Fruit fly (Drosophila melanogaster) whole organism, embryonic: ENCODE data around the gene CG2691.

Experiments used
- CG10654 ChIP-seq: fragments of 200-800 bp; sonication (Bioruptor generic); optimal IDR thresholded peaks from 2 replicates; lab custom pipeline; 2016; ENCODE audit warnings: missing biosample characterization, missing genetic modification characterization
- CG11085 ChIP-seq: fragments of 200-800 bp; sonication (Bioruptor generic); IDR thresholded peaks from 2 replicates; pipeline ENCODE4 v1.3.6; 2022; ENCODE audit warnings: missing biosample characterization, missing genetic modification characterization
- CG11560 ChIP-seq: fragments of 200-800 bp; sonication (Bioruptor generic); IDR thresholded peaks from 3 replicates; pipeline ENCODE4 v1.3.6; 2022; ENCODE audit warnings: missing biosample characterization, missing genetic modification characterization
- CG12104 ChIP-seq: fragments of 200-800 bp; sonication (Bioruptor generic); optimal IDR thresholded peaks from 3 replicates; lab custom pipeline; 2016; ENCODE audit warnings: missing biosample characterization, missing genetic modification characterization
- CG12155 ChIP-seq: fragments of 200-800 bp; sonication (Bioruptor generic); optimal IDR thresholded peaks from 3 replicates; lab custom pipeline; 2016; ENCODE audit warnings: missing biosample characterization, missing genetic modification characterization
- CG13624 ChIP-seq: fragments of 200-800 bp; sonication (Bioruptor generic); optimal IDR thresholded peaks from 2 replicates; lab custom pipeline; 2016; ENCODE audit warnings: missing biosample characterization, missing genetic modification characterization
- CG14014 ChIP-seq: fragments of 200-800 bp; sonication (Bioruptor generic); IDR thresholded peaks from 2 replicates; pipeline ENCODE4 v1.3.6; 2022; ENCODE audit warnings: missing biosample characterization, missing genetic modification characterization
- CG14667 ChIP-seq: fragments of 200-800 bp; sonication (Bioruptor generic); IDR thresholded peaks from 2 replicates; pipeline ENCODE4 v1.3.6; 2022; ENCODE audit warnings: missing biosample characterization, missing genetic modification characterization
- CG16813 ChIP-seq: fragments of 200-800 bp; sonication (Bioruptor generic); IDR thresholded peaks from 3 replicates; pipeline ENCODE4 v1.3.6; 2022; ENCODE audit warnings: missing biosample characterization, missing genetic modification characterization; ENCODE audit not compliant: partially characterized antibody
- CG17612 ChIP-seq: fragments of 200-800 bp; sonication (Bioruptor generic); IDR thresholded peaks from 2 replicates; pipeline ENCODE4 v1.3.6; 2022; ENCODE audit warnings: missing biosample characterization, missing genetic modification characterization
- CG18619 ChIP-seq: fragments of 200-800 bp; sonication (Bioruptor generic); optimal IDR thresholded peaks from 3 replicates; lab custom pipeline; 2017; ENCODE audit warnings: missing biosample characterization, mild to moderate bottlenecking, missing genetic modification characterization
- CG2202 ChIP-seq: fragments of 200-800 bp; sonication (Bioruptor generic); optimal IDR thresholded peaks from 2 replicates; lab custom pipeline; 2018; ENCODE audit warnings: missing biosample characterization, mild to moderate bottlenecking, missing genetic modification characterization
- CG2875 ChIP-seq: fragments of 200-800 bp; sonication (Bioruptor generic); optimal IDR thresholded peaks from 2 replicates; lab custom pipeline; 2017; ENCODE audit warnings: missing biosample characterization, mild to moderate bottlenecking, missing genetic modification characterization, missing genetic modification reagents
- CG3163 ChIP-seq: fragments of 200-800 bp; sonication (Bioruptor generic); optimal IDR thresholded peaks from 3 replicates; lab custom pipeline; 2016; ENCODE audit warnings: missing biosample characterization, missing genetic modification characterization
- CG3281 ChIP-seq: fragments of 200-800 bp; sonication (Bioruptor generic); optimal IDR thresholded peaks from 3 replicates; lab custom pipeline; 2017; ENCODE audit warnings: missing biosample characterization, mild to moderate bottlenecking, missing genetic modification characterization
- CG34224 ChIP-seq: fragments of 200-800 bp; sonication (Bioruptor generic); IDR thresholded peaks from 3 replicates; pipeline ENCODE4 v1.3.6; 2022; ENCODE audit warnings: missing biosample characterization, missing genetic modification characterization; ENCODE audit not compliant: partially characterized antibody
- CG34422 ChIP-seq: fragments of 200-800 bp; sonication (Bioruptor generic); IDR thresholded peaks from 3 replicates; pipeline ENCODE4 v1.3.6; 2022; ENCODE audit warnings: missing biosample characterization, missing genetic modification characterization
- CG3838 ChIP-seq: fragments of 200-800 bp; sonication (Bioruptor generic); optimal IDR thresholded peaks from 3 replicates; lab custom pipeline; 2016; ENCODE audit warnings: missing biosample characterization, missing genetic modification characterization
- CG3995 ChIP-seq: fragments of 200-800 bp; sonication (Bioruptor generic); optimal IDR thresholded peaks from 3 replicates; lab custom pipeline; 2016; ENCODE audit warnings: missing biosample characterization, missing genetic modification characterization
- CG4328 ChIP-seq: fragments of 200-800 bp; sonication (Bioruptor generic); optimal IDR thresholded peaks from 3 replicates; lab custom pipeline; 2017; ENCODE audit warnings: missing biosample characterization, missing genetic modification reagents, missing genetic modification characterization
- CG4360 ChIP-seq: fragments of 200-800 bp; sonication (Bioruptor generic); IDR thresholded peaks from 2 replicates; pipeline ENCODE4 v1.3.6; 2022; ENCODE audit warnings: missing biosample characterization, missing genetic modification characterization
- CG6689 ChIP-seq: fragments of 200-800 bp; sonication (Bioruptor generic); IDR thresholded peaks from 2 replicates; pipeline ENCODE4 v1.3.6; 2022; ENCODE audit warnings: missing biosample characterization, missing genetic modification characterization
- CG6765 ChIP-seq: fragments of 200-800 bp; sonication (Bioruptor generic); optimal IDR thresholded peaks from 3 replicates; lab custom pipeline; 2017; ENCODE audit warnings: missing biosample characterization, mild to moderate bottlenecking, missing genetic modification characterization
- CG7928 ChIP-seq: fragments of 200-800 bp; sonication (Bioruptor generic); optimal IDR thresholded peaks from 2 replicates; lab custom pipeline; 2017; ENCODE audit warnings: missing biosample characterization, mild to moderate bottlenecking, missing genetic modification characterization
- D19A ChIP-seq: fragments of 200-800 bp; optimal IDR thresholded peaks from 3 replicates; lab custom pipeline; 2019; ENCODE audit warnings: missing biosample characterization, mild to moderate bottlenecking, missing genetic modification characterization, moderate library complexity
- HLH54F ChIP-seq: fragments of 200-800 bp; sonication (Bioruptor generic); optimal IDR thresholded peaks from 3 replicates; lab custom pipeline; 2016; ENCODE audit warnings: missing biosample characterization, missing genetic modification characterization
- HmgZ ChIP-seq: fragments of 200-800 bp; sonication (Bioruptor generic); optimal IDR thresholded peaks from 2 replicates; lab custom pipeline; 2018; ENCODE audit warnings: missing biosample characterization, mild to moderate bottlenecking, missing genetic modification characterization
- Hmr ChIP-seq: fragments of 200-800 bp; sonication (Bioruptor generic); optimal IDR thresholded peaks from 3 replicates; lab custom pipeline; 2017; ENCODE audit warnings: mild to moderate bottlenecking, missing biosample characterization, missing genetic modification reagents, missing genetic modification characterization
- Hsf ChIP-seq: fragments of 200-800 bp; sonication (Bioruptor generic); optimal IDR thresholded peaks from 3 replicates; lab custom pipeline; 2016; ENCODE audit warnings: missing biosample characterization, missing genetic modification characterization
- Med ChIP-seq: fragments of 200-800 bp; sonication (Bioruptor generic); peaks from one replicate; lab custom pipeline; 2016; ENCODE audit warnings: missing biosample characterization, missing genetic modification characterization, mild to moderate bottlenecking, inconsistent platforms, moderate library complexity
- Sin3A ChIP-seq: fragments of >200 bp; optimal IDR thresholded peaks from 2 replicates; lab custom pipeline; 2018
- Ssrp ChIP-seq: fragments of 200-800 bp; sonication (Bioruptor generic); optimal IDR thresholded peaks from 2 replicates; lab custom pipeline; 2018; ENCODE audit warnings: missing biosample characterization, mild to moderate bottlenecking, missing genetic modification characterization, moderate library complexity
- Stat92E ChIP-seq, 3 experiments: fragments of >200 bp in 2 of 3; fragments of 200-800 bp in 1 of 3; sonication (Bioruptor generic) in 1 of 3; optimal IDR thresholded peaks; 2 replicates each; lab custom pipeline; 2017 to 2019; ENCODE audit warnings: missing biosample characterization in 3 of 3, missing genetic modification characterization in 3 of 3, mild to moderate bottlenecking in 1 of 3, moderate library complexity in 1 of 3
- TFAM ChIP-seq: fragments of 200-800 bp; sonication (Bioruptor generic); optimal IDR thresholded peaks from 2 replicates; lab custom pipeline; 2017; ENCODE audit warnings: missing biosample characterization, missing genetic modification characterization, inconsistent platforms
- abd-A ChIP-seq: fragments of 200-800 bp; sonication (Bioruptor generic); optimal IDR thresholded peaks from 3 replicates; lab custom pipeline; 2019; ENCODE audit warnings: missing biosample characterization, mild to moderate bottlenecking, missing genetic modification characterization, moderate library complexity
- ase ChIP-seq: fragments of 200-800 bp; sonication (Bioruptor generic); IDR thresholded peaks from 3 replicates; pipeline ENCODE4 v1.3.6; 2022; ENCODE audit warnings: missing biosample characterization, missing genetic modification characterization
- danr ChIP-seq: fragments of 200-800 bp; sonication (Bioruptor generic); IDR thresholded peaks from 2 replicates; pipeline ENCODE4 v1.3.6; 2022; ENCODE audit warnings: missing biosample characterization, missing genetic modification characterization
- gce ChIP-seq: fragments of 200-800 bp; sonication (Bioruptor generic); IDR thresholded peaks from 3 replicates; pipeline ENCODE4 v1.3.6; 2022; ENCODE audit warnings: missing biosample characterization, missing genetic modification characterization
- gsb ChIP-seq: fragments of 200-800 bp; sonication (Bioruptor generic); IDR thresholded peaks from 2 replicates; pipeline ENCODE4 v1.3.6; 2022; ENCODE audit warnings: missing biosample characterization, missing genetic modification characterization
- h ChIP-seq: fragments of >200 bp; optimal IDR thresholded peaks from 2 replicates; lab custom pipeline; 2017
- lola ChIP-seq, 3 experiments: fragments of >200 bp in 2 of 3; fragments of 200-800 bp in 1 of 3; sonication (Bioruptor generic) in 1 of 3; optimal IDR thresholded peaks; 2 replicates each; lab custom pipeline; 2017 to 2019; ENCODE audit warnings: missing biosample characterization in 3 of 3, missing genetic modification characterization in 3 of 3, mild to moderate bottlenecking in 1 of 3, moderate library complexity in 1 of 3
- org-1 ChIP-seq: fragments of 200-800 bp; sonication (Bioruptor generic); optimal IDR thresholded peaks from 2 replicates; lab custom pipeline; 2017; ENCODE audit warnings: missing biosample characterization, missing genetic modification characterization
- otp ChIP-seq: fragments of 200-800 bp; sonication (Bioruptor generic); IDR thresholded peaks from 3 replicates; pipeline ENCODE4, ENCODE4 v1.3.6; 2022; ENCODE audit warnings: missing biosample characterization, missing genetic modification characterization
- pfk ChIP-seq: fragments of 200-800 bp; sonication (Bioruptor generic); optimal IDR thresholded peaks from 2 replicates; lab custom pipeline; 2018; ENCODE audit warnings: missing biosample characterization, mild to moderate bottlenecking, missing genetic modification characterization, moderate library complexity
- row ChIP-seq: fragments of 200-800 bp; sonication (Bioruptor generic); IDR thresholded peaks from 3 replicates; pipeline ENCODE4 v1.3.6; 2022; ENCODE audit warnings: missing biosample characterization, missing genetic modification characterization
- sim ChIP-seq: fragments of 200-800 bp; sonication (Bioruptor generic); IDR thresholded peaks from 2 replicates; pipeline ENCODE4 v1.3.6; 2022; ENCODE audit warnings: missing biosample characterization, missing genetic modification characterization
- tap ChIP-seq: fragments of 200-800 bp; optimal IDR thresholded peaks from 3 replicates; lab custom pipeline; 2019; ENCODE audit warnings: missing biosample characterization, mild to moderate bottlenecking, missing genetic modification characterization, moderate library complexity
- tgo ChIP-seq: fragments of 200-800 bp; sonication (Bioruptor generic); IDR thresholded peaks from 3 replicates; pipeline ENCODE4 v1.3.6; 2022; ENCODE audit warnings: missing biosample characterization, missing genetic modification characterization
- vnd ChIP-seq: fragments of 200-800 bp; sonication (Bioruptor generic); IDR thresholded peaks from 3 replicates; pipeline ENCODE4 v1.3.6; 2022; ENCODE audit warnings: missing biosample characterization, missing genetic modification characterization; ENCODE audit not compliant: partially characterized antibody
- zfh1 ChIP-seq: fragments of 200-800 bp; sonication (Bioruptor generic); IDR thresholded peaks from 3 replicates; pipeline ENCODE4 v1.3.6; 2022; ENCODE audit warnings: missing biosample characterization, missing genetic modification characterization

Gene CG2691

dm6 chrX:13639998-13640691, 15.9 kb upstream of the CG2691 start (continued):
- TF ChIP-seq Sin3A (lab: Kevin White, UChicago) (no peak), CG11085 (GFP tag; lab: Robert Waterston, UW) (peak; percentile 98), danr (GFP tag; lab: Robert Waterston, UW) (peak; percentile 98), Stat92E (GFP tag; optimal IDR thresholded peaks at IDR 0.05; lab: Kevin White, UChicago) (peak in 1 of 3 experiments; percentile 95), CG18619 (GFP tag; lab: Kevin White, UChicago) (peak; percentile 97), CG6765 (GFP tag; lab: Kevin White, UChicago) (peak; percentile 96), CG3995 (GFP tag; lab: Kevin White, UChicago) (peak; percentile 80), CG3163 (GFP tag; lab: Kevin White, UChicago) (peak; percentile 93), pfk (GFP tag; lab: Kevin White, UChicago) (peak; percentile 56), CG4328 (GFP tag; lab: Kevin White, UChicago) (peak; percentile 97), abd-A (peak; percentile 99), TFAM (GFP tag; lab: Kevin White, UChicago) (peak; percentile 93), lola (GFP tag; optimal IDR thresholded peaks at IDR 0.05; lab: Kevin White, UChicago) (peak in 1 of 3 experiments; percentile 94), HmgZ (tag; lab: Kevin White, UChicago) (peak; percentile 99), D19A (tag; lab: Kevin White, UChicago) (peak; percentile 97), CG10654 (peak; percentile 99), HLH54F (GFP tag; lab: Kevin White, UChicago) (peak; percentile 98), vnd (peak; percentile 44; the same call in 1 of the 3 replicates), CG34224 (GFP tag; lab: Robert Waterston, UW) (peak; percentile 46; the same call in 1 of the 3 replicates), org-1 (GFP tag; lab: Kevin White, UChicago) (peak; percentile 99), CG13624 (GFP tag; lab: Kevin White, UChicago) (peak; percentile 99), ase (peak; percentile 99), tap (peak; percentile 99), h (no peak), Ssrp (tag; lab: Kevin White, UChicago) (peak; percentile 98), otp (GFP tag; lab: Robert Waterston, UW) (peak; percentile 99), CG14014 (peak; percentile 99), sim (GFP tag; lab: Robert Waterston, UW) (peak; percentile 98), CG14667 (GFP tag; lab: Robert Waterston, UW) (peak; percentile 98), Med (GFP tag; lab: Kevin White, UChicago) (peak; percentile 100), row (GFP tag; lab: Robert Waterston, UW) (peak; percentile 99), gsb (GFP tag; lab: Robert Waterston, UW) (peak; percentile 98), CG2875 (peak; percentile 98), CG17612 (GFP tag; lab: Robert Waterston, UW) (peak; percentile 97), tgo (GFP tag; lab: Robert Waterston, UW) (peak; percentile 99), CG6689 (GFP tag; lab: Robert Waterston, UW) (peak; percentile 99), CG16813 (GFP tag; lab: Robert Waterston, UW) (peak; percentile 60), Hmr (peak; percentile 99), CG3281 (GFP tag; lab: Kevin White, UChicago) (peak; percentile 98), CG12155 (GFP tag; lab: Kevin White, UChicago) (peak; percentile 97), Hsf (GFP tag; lab: Kevin White, UChicago) (peak; percentile 99), CG7928 (peak; percentile 82), zfh1 (GFP tag; lab: Robert Waterston, UW) (peak; percentile 99), CG34422 (GFP tag; lab: Robert Waterston, UW) (peak; percentile 99), CG11560 (peak; percentile 93), CG3838 (peak; percentile 97), CG12104 (GFP tag; lab: Kevin White, UChicago) (peak; percentile 98), CG4360 (peak; percentile 88), gce (GFP tag; lab: Robert Waterston, UW) (peak; percentile 99), CG2202 (tag; lab: Kevin White, UChicago) (peak; percentile 97)
